Fruit fly (Drosophila melanogaster) whole organism, wandering third instar larva: ENCODE results near the gene stac.

Experiments
- Abd-B ChIP-seq: fragments of >200 bp; optimal IDR thresholded peaks from 2 replicates; lab custom pipeline; 2017; ENCODE audit warnings: missing biosample characterization, missing genetic modification characterization
- CG32264 ChIP-seq: fragments of 200-800 bp; sonication (Bioruptor generic); optimal IDR thresholded peaks from 2 replicates; lab custom pipeline; 2016; ENCODE audit warnings: missing biosample characterization, missing genetic modification characterization
- CG9705 ChIP-seq: fragments of 200-800 bp; sonication (Bioruptor generic); optimal IDR thresholded peaks from 2 replicates; lab custom pipeline; 2018; ENCODE audit warnings: missing biosample characterization, mild to moderate bottlenecking, missing genetic modification characterization
- CrebA ChIP-seq: fragments of 200-800 bp; sonication (Bioruptor generic); optimal IDR thresholded peaks from 2 replicates; lab custom pipeline; 2016; ENCODE audit warnings: missing biosample characterization, mild to moderate bottlenecking, missing genetic modification characterization, borderline replicate concordance
- Dfd ChIP-seq: fragments of >200 bp; optimal IDR thresholded peaks from 2 replicates; lab custom pipeline; 2017; ENCODE audit warnings: missing biosample characterization, missing genetic modification characterization
- Dif ChIP-seq: fragments of 200-275, 200-300 bp; sonication (Bioruptor generic); optimal IDR thresholded peaks from 2 replicates; lab custom pipeline; 2018; ENCODE audit warnings: missing biosample characterization, missing genetic modification characterization; ENCODE audit not compliant: partially characterized antibody
- GATAd ChIP-seq: sonication (Bioruptor generic); optimal IDR thresholded peaks from 2 replicates; lab custom pipeline; 2016; ENCODE audit warnings: missing biosample characterization, missing genetic modification characterization
- HLH106 ChIP-seq: fragments of 200-800 bp; optimal IDR thresholded peaks from 3 replicates; lab custom pipeline; 2019; ENCODE audit warnings: missing biosample characterization, mild to moderate bottlenecking, missing genetic modification characterization, moderate library complexity
- Hnf4 ChIP-seq: fragments of 200-800 bp; sonication (Bioruptor generic); optimal IDR thresholded peaks from 2 replicates; lab custom pipeline; 2016; ENCODE audit warnings: missing biosample characterization, mild to moderate bottlenecking, missing genetic modification characterization
- Hr78 ChIP-seq: fragments of >200 bp; optimal IDR thresholded peaks from 2 replicates; lab custom pipeline; 2017; ENCODE audit warnings: missing biosample characterization, missing genetic modification characterization
- Hr83 ChIP-seq: fragments of 200-300 bp; sonication (Bioruptor generic); optimal IDR thresholded peaks from 2 replicates; lab custom pipeline; 2016; ENCODE audit warnings: missing biosample characterization, mild to moderate bottlenecking, missing genetic modification characterization, moderate library complexity; ENCODE audit not compliant: poor library complexity, severe bottlenecking
- Jra ChIP-seq: sonication (Bioruptor generic); optimal IDR thresholded peaks from 2 replicates; lab custom pipeline; 2016; ENCODE audit warnings: missing biosample characterization, missing genetic modification characterization
- Mio ChIP-seq: sonication (Bioruptor generic); optimal IDR thresholded peaks from 2 replicates; lab custom pipeline; 2016; ENCODE audit warnings: missing biosample characterization, missing genetic modification characterization
- Myc ChIP-seq: fragments of >200 bp; optimal IDR thresholded peaks from 2 replicates; lab custom pipeline; 2017
- N ChIP-seq: fragments of >200 bp; optimal IDR thresholded peaks from 2 replicates; lab custom pipeline; 2018; ENCODE audit warnings: missing biosample characterization, missing external identifiers, missing genetic modification characterization
- OdsH ChIP-seq: fragments of 200-800 bp; sonication (Bioruptor generic); optimal IDR thresholded peaks from 2 replicates; lab custom pipeline; 2016; ENCODE audit warnings: missing biosample characterization, mild to moderate bottlenecking, missing genetic modification characterization
- Rel ChIP-seq, 2 experiments: fragments of 200-800 bp; sonication (Bioruptor generic) in 1 of 2; optimal IDR thresholded peaks; 2 replicates in 1 of 2; 3 replicates in 1 of 2; lab custom pipeline; 2016 to 2019; ENCODE audit warnings: mild to moderate bottlenecking in 2 of 2, missing biosample characterization in 2 of 2, missing genetic modification characterization in 2 of 2, moderate library complexity in 1 of 2
- Sp1 ChIP-seq: fragments of 200-800 bp; sonication (Bioruptor generic); optimal IDR thresholded peaks from 3 replicates; lab custom pipeline; 2019; ENCODE audit warnings: missing biosample characterization, mild to moderate bottlenecking, missing genetic modification characterization, moderate library complexity
- Vsx2 ChIP-seq: fragments of 200-300, 225-300 bp; sonication (Bioruptor generic); optimal IDR thresholded peaks from 2 replicates; lab custom pipeline; 2018; ENCODE audit warnings: missing biosample characterization, missing genetic modification characterization; ENCODE audit not compliant: partially characterized antibody
- br ChIP-seq: fragments of 200-800 bp; sonication (Bioruptor generic); optimal IDR thresholded peaks from 2 replicates; lab custom pipeline; 2016; ENCODE audit warnings: missing biosample characterization, missing genetic modification characterization
- brk ChIP-seq: fragments of 200-800 bp; sonication (Bioruptor generic); optimal IDR thresholded peaks from 2 replicates; lab custom pipeline; 2016; ENCODE audit warnings: missing biosample characterization, mild to moderate bottlenecking, missing genetic modification characterization
- dl ChIP-seq, 2 experiments: fragments of 175-275, 200-275 bp in 1 of 2; fragments of 200-275 bp in 1 of 2; sonication (Bioruptor generic); optimal IDR thresholded peaks; lab custom pipeline; 2018; ENCODE audit warnings: mild to moderate bottlenecking in 2 of 2, missing biosample characterization in 2 of 2, missing genetic modification characterization in 2 of 2, moderate library complexity in 2 of 2; ENCODE audit not compliant: partially characterized antibody in 2 of 2, insufficient read depth in 1 of 2
- dmrt93B ChIP-seq: fragments of 200-800 bp; sonication (Bioruptor generic); optimal IDR thresholded peaks from 2 replicates; lab custom pipeline; 2018; ENCODE audit warnings: missing biosample characterization, mild to moderate bottlenecking, missing genetic modification characterization
- dsf ChIP-seq: sonication (Bioruptor generic); optimal IDR thresholded peaks from 2 replicates; lab custom pipeline; 2016; ENCODE audit warnings: missing biosample characterization, missing genetic modification characterization, borderline replicate concordance
- ey ChIP-seq: fragments of 200-800 bp; sonication (Bioruptor generic); optimal IDR thresholded peaks from 2 replicates; lab custom pipeline; 2016; ENCODE audit warnings: missing biosample characterization, missing genetic modification characterization
- foxo ChIP-seq, 2 experiments: fragments of 200-800 bp; sonication (Bioruptor generic); optimal IDR thresholded peaks; 2 replicates in 1 of 2; 3 replicates in 1 of 2; lab custom pipeline; 2016 to 2017; ENCODE audit warnings: missing biosample characterization in 2 of 2, missing genetic modification characterization in 2 of 2
- fru ChIP-seq: fragments of 200-800 bp; sonication (Bioruptor generic); optimal IDR thresholded peaks from 3 replicates; lab custom pipeline; 2016; ENCODE audit warnings: missing biosample characterization, mild to moderate bottlenecking, missing genetic modification characterization
- h ChIP-seq: fragments of 200-800 bp; sonication (Bioruptor generic); optimal IDR thresholded peaks from 3 replicates; lab custom pipeline; 2016; ENCODE audit warnings: missing biosample characterization, mild to moderate bottlenecking, missing genetic modification characterization
- jim ChIP-seq: fragments of 175-275, 200-325 bp; sonication (Bioruptor generic); optimal IDR thresholded peaks from 2 replicates; lab custom pipeline; 2016; ENCODE audit warnings: missing biosample characterization, mild to moderate bottlenecking, missing genetic modification characterization
- lola ChIP-seq: fragments of >200 bp; optimal IDR thresholded peaks from 2 replicates; lab custom pipeline; 2017; ENCODE audit warnings: missing biosample characterization, missing genetic modification characterization
- pan ChIP-seq: fragments of >200 bp; optimal IDR thresholded peaks from 2 replicates; lab custom pipeline; 2017
- psq ChIP-seq: fragments of 200-800 bp; sonication (Bioruptor generic); optimal IDR thresholded peaks from 3 replicates; lab custom pipeline; 2017; ENCODE audit warnings: missing biosample characterization, mild to moderate bottlenecking, missing genetic modification characterization, moderate library complexity
- rgr ChIP-seq: fragments of 200-800 bp; sonication (Bioruptor generic); optimal IDR thresholded peaks from 3 replicates; lab custom pipeline; 2016; ENCODE audit warnings: missing biosample characterization, mild to moderate bottlenecking, missing genetic modification characterization
- sage ChIP-seq: fragments of 200-800 bp; sonication (Bioruptor generic); optimal IDR thresholded peaks from 2 replicates; lab custom pipeline; 2016; ENCODE audit warnings: missing biosample characterization, mild to moderate bottlenecking, missing genetic modification characterization
- sv ChIP-seq: fragments of 200-800 bp; sonication (Bioruptor generic); optimal IDR thresholded peaks from 3 replicates; lab custom pipeline; 2016; ENCODE audit warnings: missing biosample characterization, missing genetic modification characterization
- tai ChIP-seq: sonication (Bioruptor generic); optimal IDR thresholded peaks from 2 replicates; lab custom pipeline; 2016; ENCODE audit warnings: missing biosample characterization, missing genetic modification characterization
- usp ChIP-seq: fragments of >200 bp; optimal IDR thresholded peaks from 2 replicates; lab custom pipeline; 2017; ENCODE audit warnings: missing biosample characterization, missing genetic modification characterization
- woc ChIP-seq: sonication (Bioruptor generic); optimal IDR thresholded peaks from 2 replicates; lab custom pipeline; 2016; ENCODE audit warnings: missing biosample characterization, mild to moderate bottlenecking, missing genetic modification characterization

stac gene

dm6 chr3R:25049742-25050517 lies 6.2 kb upstream of the stac start:
- peak; percentile 30 for TF ChIP-seq CG9705 (GFP tag; lab: Kevin White, UChicago)
- TF ChIP-seq OdsH (GFP tag; lab: Kevin White, UChicago) = peak; percentile 16
- peak; percentile 71 for TF ChIP-seq h
- no peak for TF ChIP-seq CG32264 (GFP tag; lab: Kevin White, UChicago)
- peak; percentile 88 for TF ChIP-seq brk (GFP tag; lab: Kevin White, UChicago)
- peak; percentile 50 for TF ChIP-seq Sp1 (GFP tag; lab: Kevin White, UChicago)
- TF ChIP-seq Vsx2 = no peak
- no peak for TF ChIP-seq dmrt93B (GFP tag; lab: Kevin White, UChicago)
- no peak for TF ChIP-seq CrebA (GFP tag; lab: Kevin White, UChicago)
- TF ChIP-seq dl (GFP tag; optimal IDR thresholded peaks at IDR 0.05; lab: Kevin White, UChicago; ENCODE audit: insufficient read depth in 1 of 2, partially characterized antibody in 2 of 2) = peak; percentile 63 to 78
- no peak for TF ChIP-seq Hr78 (GFP tag; lab: Kevin White, UChicago)
- peak; percentile 82 for TF ChIP-seq N (GFP tag; lab: Kevin White, UChicago)
- peak; percentile 61 for TF ChIP-seq rgr
- peak; percentile 84 for TF ChIP-seq sage
- no peak for TF ChIP-seq usp (GFP tag; lab: Kevin White, UChicago)
- TF ChIP-seq psq = peak; percentile 41
- peak; percentile 88 for TF ChIP-seq Dif (GFP tag; lab: Kevin White, UChicago)
- peak; percentile 39 for TF ChIP-seq HLH106
- no peak for TF ChIP-seq pan
- peak; percentile 75 for TF ChIP-seq tai (GFP tag; lab: Kevin White, UChicago)
- TF ChIP-seq Rel (GFP tag; optimal IDR thresholded peaks at IDR 0.05; lab: Kevin White, UChicago) = peak; percentile 80
- TF ChIP-seq Rel (tag; optimal IDR thresholded peaks at IDR 0.05; lab: Kevin White, UChicago) = peak; percentile 97
- no peak for TF ChIP-seq fru (GFP tag; lab: Kevin White, UChicago)
- TF ChIP-seq jim (GFP tag; lab: Kevin White, UChicago) = peak; percentile 61
- no peak for TF ChIP-seq Mio (GFP tag; lab: Kevin White, UChicago)
- no peak for TF ChIP-seq sv (GFP tag; lab: Kevin White, UChicago)
- TF ChIP-seq GATAd (GFP tag; lab: Kevin White, UChicago) = no peak
- TF ChIP-seq ey (GFP tag; lab: Kevin White, UChicago) = peak; percentile 40
- peak; percentile 29 to 48 for TF ChIP-seq foxo (GFP tag; optimal IDR thresholded peaks at IDR 0.05; lab: Kevin White, UChicago)
- TF ChIP-seq Hnf4 (GFP tag; lab: Kevin White, UChicago) = peak; percentile 55
- TF ChIP-seq woc = peak; percentile 52
- TF ChIP-seq br = peak; percentile 19
- TF ChIP-seq Dfd (GFP tag; lab: Kevin White, UChicago) = no peak
- TF ChIP-seq Abd-B (GFP tag; lab: Kevin White, UChicago) = no peak
- TF ChIP-seq Hr83 (GFP tag; lab: Kevin White, UChicago) = peak; percentile 47
- TF ChIP-seq lola (GFP tag; lab: Kevin White, UChicago) = no peak
- TF ChIP-seq Myc (lab: Kevin White, UChicago) = no peak
- TF ChIP-seq dsf (GFP tag; lab: Kevin White, UChicago) = peak; percentile 22
- peak; percentile 79 for TF ChIP-seq Jra (GFP tag; lab: Kevin White, UChicago)

- TF ChIP-seq Myc (lab: Kevin White, UChicago) (no peak), usp (GFP tag; lab: Kevin White, UChicago) (no peak), Dif (GFP tag; lab: Kevin White, UChicago) (no peak), dsf (GFP tag; lab: Kevin White, UChicago) (no peak), jim (GFP tag; lab: Kevin White, UChicago) (no peak), dmrt93B (GFP tag; lab: Kevin White, UChicago) (no peak), OdsH (GFP tag; lab: Kevin White, UChicago) (no peak), Rel (GFP tag; optimal IDR thresholded peaks at IDR 0.05; lab: Kevin White, UChicago) (no peak), Rel (tag; optimal IDR thresholded peaks at IDR 0.05; lab: Kevin White, UChicago) (no peak), Abd-B (GFP tag; lab: Kevin White, UChicago) (no peak), CG9705 (GFP tag; lab: Kevin White, UChicago) (no peak), sage (no peak), N (GFP tag; lab: Kevin White, UChicago) (no peak), br (no peak)
- TF ChIP-seq, all 38 proteins: peak for 0
Observed at dm6 chr3R:25050649-25051048, 5.4 kb upstream of the stac start.
